Worm (Caenorhabditis elegans) whole organism, midembryonic: ENCODE results near the gene F44A6.3.

Source experiments
- T22C8.4 ChIP-seq: fragments of 200-800 bp; sonication (Bioruptor generic); IDR thresholded peaks from 2 replicates; pipeline ENCODE4 v1.3.6; 2022; ENCODE audit warnings: missing genetic modification characterization, missing compliant biosample characterization
- cog-1 ChIP-seq: sonication (generic microtip); optimal IDR thresholded peaks from 2 replicates; lab custom pipeline; 2016; ENCODE audit warnings: missing genetic modification characterization, missing compliant biosample characterization
- flt-1 ChIP-seq: fragments of 200-800 bp; sonication (Bioruptor generic); IDR thresholded peaks from 2 replicates; pipeline ENCODE4 v1.3.6; 2022; ENCODE audit warnings: missing genetic modification characterization, missing compliant biosample characterization
- klf-2 ChIP-seq: fragments of 200-800 bp; sonication (Bioruptor generic); conservative IDR thresholded peaks from 2 replicates; pipeline ENCODE4 v1.3.6; 2022; ENCODE audit warnings: missing genetic modification reagents, missing genetic modification characterization, missing compliant biosample characterization
- med-1 ChIP-seq: sonication (generic microtip); optimal IDR thresholded peaks from 2 replicates; lab custom pipeline; 2017; ENCODE audit warnings: missing genetic modification characterization, mild to moderate bottlenecking, missing compliant biosample characterization, antibody characterized with exemption, missing genetic modification reagents; ENCODE audit not compliant: insufficient read depth
- ref-1 ChIP-seq: fragments of 200-800 bp; sonication (Bioruptor generic); conservative IDR thresholded peaks from 2 replicates; pipeline ENCODE4 v1.3.6; 2022; ENCODE audit warnings: missing genetic modification reagents, missing genetic modification characterization, missing compliant biosample characterization
- tab-1 ChIP-seq: fragments of 200-800 bp; sonication (Bioruptor generic); IDR thresholded peaks from 2 replicates; pipeline ENCODE4 v1.3.6; 2022; ENCODE audit warnings: missing genetic modification characterization, missing compliant biosample characterization
- ztf-23 ChIP-seq: fragments of 200-800 bp; sonication (Bioruptor generic); IDR thresholded peaks from 2 replicates; pipeline ENCODE4 v1.3.6; 2022; ENCODE audit warnings: missing genetic modification reagents, missing genetic modification characterization, missing compliant biosample characterization
- ztf-29 ChIP-seq: fragments of 200-800 bp; sonication (Bioruptor generic); IDR thresholded peaks from 2 replicates; pipeline ENCODE4 v1.3.6; 2022; ENCODE audit warnings: missing genetic modification reagents, missing genetic modification characterization, missing compliant biosample characterization

The F44A6.3 gene

DNA sequence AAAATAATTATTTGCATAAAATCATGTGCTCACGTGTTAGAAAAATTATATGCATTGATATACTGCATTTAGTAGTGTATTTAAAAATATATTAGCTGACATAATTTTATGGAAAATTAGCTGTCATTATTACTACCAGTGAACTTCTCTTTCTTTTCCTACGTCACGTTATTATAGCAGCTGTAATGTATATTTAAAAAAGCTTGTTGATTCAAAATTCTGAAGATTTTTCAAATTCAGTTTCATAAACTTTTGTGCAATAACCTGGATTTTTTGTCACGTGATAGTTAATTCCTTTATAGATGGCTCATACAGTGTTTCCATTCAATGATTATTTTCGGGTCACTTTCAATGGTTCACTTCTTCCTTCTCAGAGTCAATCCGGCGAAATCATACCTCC, at the start of gene F44A6.3:
F44A6.3 (plus strand) TSS at position 301 of the 400 bp plus-strand sequence.
- TF ChIP-seq ztf-29 (GFP tag; lab: Robert Waterston, UW) (no peak), T22C8.4 (GFP tag; lab: Robert Waterston, UW) (no peak), tab-1 (no peak), ztf-23 (no peak), flt-1 (no peak), med-1 (GFP tag; lab: Kevin White, UChicago) (no peak), cog-1 (tag; lab: Kevin White, UChicago) (no peak), ref-1 (no peak), klf-2 (GFP tag; lab: Robert Waterston, UW) (no peak)

- no peak for TF ChIP-seq ztf-23
- TF ChIP-seq cog-1 (tag; lab: Kevin White, UChicago): no peak
- TF ChIP-seq tab-1: no peak
- no peak for TF ChIP-seq ztf-29 (GFP tag; lab: Robert Waterston, UW)
- TF ChIP-seq klf-2 (GFP tag; lab: Robert Waterston, UW): no peak
- TF ChIP-seq med-1 (GFP tag; lab: Kevin White, UChicago): no peak
- no peak for TF ChIP-seq ref-1
- TF ChIP-seq T22C8.4 (GFP tag; lab: Robert Waterston, UW): no peak
Measured at ce11 chrX:10163212-10163611, 49.4 kb upstream of the F44A6.3 start.

- TF ChIP-seq ztf-23 (no peak), ztf-29 (GFP tag; lab: Robert Waterston, UW) (no peak), med-1 (GFP tag; lab: Kevin White, UChicago) (no peak), T22C8.4 (GFP tag; lab: Robert Waterston, UW) (no peak)
Measured at ce11 chrX:10167005-10167404, 45.6 kb upstream of the F44A6.3 start, which contains the start of gene rnp-9. Gene rnp-9 (plus strand): TSS chrX:10167305.

ce11 chrX:10168534-10168933, 44.0 kb upstream of the F44A6.3 start:
- TF ChIP-seq ztf-23 (no peak), ref-1 (no peak), klf-2 (GFP tag; lab: Robert Waterston, UW) (no peak), cog-1 (tag; lab: Kevin White, UChicago) (no peak), tab-1 (no peak), T22C8.4 (GFP tag; lab: Robert Waterston, UW) (no peak), flt-1 (no peak)

ce11 chrX:10170598-10170997, 42.0 kb upstream of the F44A6.3 start:
- TF ChIP-seq ztf-29 (GFP tag; lab: Robert Waterston, UW): no peak
- no peak for TF ChIP-seq tab-1
- TF ChIP-seq flt-1: no peak

- no peak for TF ChIP-seq flt-1
Measured at ce11 chrX:10172004-10172584, 40.5 kb upstream of the F44A6.3 start, which contains the start of gene C07A4.2. Gene C07A4.2 (plus strand): TSS chrX:10172198.

ce11 chrX:10174683-10175082, 37.9 kb upstream of the F44A6.3 start, which contains the start of gene C07A4.3:
Gene C07A4.3 (plus strand): TSS chrX:10174983.
- TF ChIP-seq klf-2 (GFP tag; lab: Robert Waterston, UW) (no peak), flt-1 (no peak), med-1 (GFP tag; lab: Kevin White, UChicago) (no peak), T22C8.4 (GFP tag; lab: Robert Waterston, UW) (no peak), ztf-29 (GFP tag; lab: Robert Waterston, UW) (no peak), ref-1 (no peak), ztf-23 (no peak), cog-1 (tag; lab: Kevin White, UChicago) (no peak), tab-1 (no peak)

DNA sequence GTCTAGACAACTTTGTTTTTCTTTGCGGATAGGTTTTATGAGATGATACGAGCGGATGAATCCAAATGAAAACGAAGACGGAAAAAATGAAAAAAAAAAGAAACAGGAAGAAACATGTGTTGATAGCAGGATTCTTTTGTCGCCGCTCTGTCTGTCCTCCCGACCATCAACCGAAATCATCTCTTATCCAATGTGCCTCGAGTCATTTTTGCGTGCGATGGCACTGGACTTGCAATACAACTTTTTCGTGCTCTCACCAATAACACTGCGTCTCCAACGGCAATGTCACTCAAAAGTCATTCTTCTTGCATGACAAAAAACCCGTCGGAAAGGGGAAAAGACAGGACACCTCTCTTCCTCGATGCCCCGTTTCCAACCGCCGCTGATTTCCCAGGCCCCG, 36.3 kb upstream of the F44A6.3 start, which contains the start of gene ncs-4:
ncs-4 (plus strand) TSS at position 227 of the 400 bp plus-strand sequence.
- TF ChIP-seq cog-1 (tag; lab: Kevin White, UChicago): no peak
- no peak for TF ChIP-seq T22C8.4 (GFP tag; lab: Robert Waterston, UW)
- no peak for TF ChIP-seq flt-1
- TF ChIP-seq ref-1: no peak
- TF ChIP-seq med-1 (GFP tag; lab: Kevin White, UChicago): no peak
- no peak for TF ChIP-seq tab-1
- no peak for TF ChIP-seq ztf-23
- TF ChIP-seq klf-2 (GFP tag; lab: Robert Waterston, UW): no peak
- TF ChIP-seq ztf-29 (GFP tag; lab: Robert Waterston, UW): no peak

DNA sequence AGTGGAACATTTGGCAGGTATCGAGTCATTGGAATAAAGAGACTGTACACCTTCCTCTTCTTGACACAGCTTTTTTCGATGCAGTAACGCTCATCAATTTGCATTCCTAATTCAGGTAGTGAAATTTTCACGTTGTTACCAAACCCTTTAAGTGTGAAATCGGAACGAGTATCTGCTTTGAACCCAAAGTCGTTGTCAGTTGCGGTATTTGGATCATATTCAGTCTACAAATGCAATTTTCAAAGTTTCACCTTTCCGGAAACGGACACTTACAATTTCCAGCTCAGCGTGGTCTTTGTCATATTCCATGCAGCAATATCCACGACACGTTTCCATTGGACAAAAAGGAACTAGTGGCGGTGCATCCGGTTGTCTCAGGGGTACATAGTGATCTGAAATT, 30.0 kb upstream of the F44A6.3 start:
- no peak for TF ChIP-seq tab-1
- no peak for TF ChIP-seq klf-2 (GFP tag; lab: Robert Waterston, UW)
- TF ChIP-seq med-1 (GFP tag; lab: Kevin White, UChicago): no peak
- no peak for TF ChIP-seq ztf-23

- TF ChIP-seq ref-1: no peak
Measured at ce11 chrX:10183695-10184094, 28.9 kb upstream of the F44A6.3 start, which contains the start of gene arrd-28. Gene arrd-28 (plus strand): TSS chrX:10183995.

DNA sequence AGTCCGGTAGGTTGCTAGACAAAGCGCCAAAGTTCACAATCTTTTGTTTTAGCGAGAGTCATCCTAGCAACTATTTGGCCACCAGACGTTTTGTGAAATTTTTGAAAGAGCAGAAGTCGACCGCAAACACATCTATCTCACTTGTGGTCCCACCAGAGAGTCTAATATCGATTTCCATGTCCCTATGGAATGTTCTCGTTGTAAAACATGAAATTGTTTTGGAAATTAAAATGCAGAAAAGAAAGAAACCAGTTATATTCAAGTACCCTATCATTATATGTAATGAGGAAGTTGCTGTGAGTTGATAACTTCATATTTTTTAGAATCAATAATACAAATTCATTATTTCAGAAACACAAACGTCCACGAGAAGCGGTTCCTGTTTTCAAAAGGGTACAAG, 27.9 kb upstream of the F44A6.3 start:
- TF ChIP-seq T22C8.4 (GFP tag; lab: Robert Waterston, UW): no peak
- no peak for TF ChIP-seq ztf-29 (GFP tag; lab: Robert Waterston, UW)
- no peak for TF ChIP-seq flt-1
- TF ChIP-seq ref-1: no peak
- TF ChIP-seq cog-1 (tag; lab: Kevin White, UChicago): no peak
- TF ChIP-seq tab-1: no peak
- no peak for TF ChIP-seq med-1 (GFP tag; lab: Kevin White, UChicago)
